Worm (Caenorhabditis elegans) whole organism, L2 larva: ENCODE results near the gene atg-3.

ENCODE experiments used
- ama-1 ChIP-seq: fragments of 150-350 bp; optimal IDR thresholded peaks from 2 replicates; lab custom pipeline; 2018; ENCODE audit warnings: inconsistent platforms
- dmd-4 ChIP-seq: sonication (generic microtip); optimal IDR thresholded peaks from 2 replicates; lab custom pipeline; 2017; ENCODE audit warnings: missing biosample characterization, missing genetic modification characterization
- lin-39 ChIP-seq: fragments of 150-350 bp; optimal IDR thresholded peaks from 2 replicates; lab custom pipeline; 2014; ENCODE audit warnings: missing biosample characterization, missing genetic modification reagents, missing genetic modification characterization
- lsy-2 ChIP-seq, 2 experiments: fragments of 150-350 bp in 1 of 2; sonication (generic microtip) in 1 of 2; optimal IDR thresholded peaks; 2 replicates each; lab custom pipeline; 2014 to 2017; ENCODE audit warnings: missing biosample characterization in 2 of 2, missing genetic modification characterization in 2 of 2
- unc-39 ChIP-seq: fragments of 150-350 bp; optimal IDR thresholded peaks from 2 replicates; lab custom pipeline; 2014; ENCODE audit warnings: missing biosample characterization, missing genetic modification characterization

DNA sequence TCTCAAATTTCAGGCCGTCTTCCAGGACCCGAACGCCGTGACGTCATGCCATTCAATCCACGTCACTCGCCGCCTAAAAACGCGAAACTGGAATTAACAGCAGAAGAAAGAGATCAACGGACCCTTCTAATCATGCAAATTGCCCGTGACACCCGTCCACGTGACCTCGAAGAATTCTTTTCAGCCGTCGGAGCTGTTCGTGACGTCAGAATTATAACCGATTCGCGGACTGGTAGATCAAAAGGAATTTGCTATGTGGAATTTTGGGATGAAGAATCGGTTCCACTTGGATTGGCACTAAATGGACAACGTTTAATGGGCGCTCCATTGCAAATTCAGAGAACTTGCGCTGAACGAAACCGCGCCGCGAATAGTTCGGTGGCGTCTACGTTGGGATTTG lies 5.1 kb downstream of the atg-3 start:
- no peak for TF ChIP-seq dmd-4 (tag; lab: Kevin White, UChicago)
- TF ChIP-seq unc-39 (tag; lab: Kevin White, UChicago): no peak
- TF ChIP-seq lsy-2 (tag; optimal IDR thresholded peaks at IDR 0.05; lab: Kevin White, UChicago): no peak
- no peak for TF ChIP-seq ama-1 (lab: Kevin White, UChicago)
- TF ChIP-seq lin-39 (tag; lab: Kevin White, UChicago): no peak
